Fruit fly (Drosophila melanogaster): ENCODE results near the gene Ugt36D1.
A peak's percentile ranks its signal among the peaks of the same experiment; 100 is the strongest.

The Ugt36D1 gene

DNA sequence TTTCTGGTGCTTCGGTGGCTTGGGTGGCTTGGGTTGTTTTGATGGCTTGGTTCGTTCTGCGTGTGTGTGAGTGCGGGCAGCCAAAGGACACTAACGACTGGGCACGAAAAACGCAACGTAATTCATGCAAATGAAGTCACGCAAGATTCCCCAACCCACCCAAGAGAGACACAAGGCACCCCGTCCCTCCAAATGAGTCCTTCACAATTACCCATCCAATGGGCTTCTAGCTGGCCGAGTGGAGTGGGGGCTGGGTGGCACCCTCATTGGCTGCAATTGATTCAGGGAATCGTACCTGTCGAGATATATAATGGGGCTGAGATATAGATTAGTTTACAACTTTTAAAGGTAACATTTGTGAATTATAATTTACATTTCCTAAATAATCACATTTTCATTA lies 30.1 kb upstream of the Ugt36D1 start:
- TF ChIP-seq CG32121 (GFP tag; IDR thresholded peaks at IDR 0.05) (no peak), D1 (tag; optimal IDR thresholded peaks at IDR 0.05) (no peak), CG13204 (GFP tag; optimal IDR thresholded peaks at IDR 0.05) (no peak), CG4496 (GFP tag; IDR thresholded peaks at IDR 0.05) (no peak), CG15710 (tag; optimal IDR thresholded peaks at IDR 0.05) (no peak), rn (GFP tag; IDR thresholded peaks at IDR 0.05) (no peak), Pif1B (GFP tag; optimal IDR thresholded peaks at IDR 0.05) (no peak), gl (tag; optimal IDR thresholded peaks at IDR 0.05) (no peak), CG17806 (tag; optimal IDR thresholded peaks at IDR 0.05) (no peak), EcR (GFP tag; optimal IDR thresholded peaks at IDR 0.05) (no peak), CG10348 (GFP tag; IDR thresholded peaks at IDR 0.05) (no peak), CG9948 (tag; optimal IDR thresholded peaks at IDR 0.05) (no peak), Ets98B (GFP tag; IDR thresholded peaks at IDR 0.05) (no peak), CG14655 (GFP tag; optimal IDR thresholded peaks at IDR 0.05) (no peak), CG12605 (GFP tag; IDR thresholded peaks at IDR 0.05) (no peak), Pif1A (GFP tag; optimal IDR thresholded peaks at IDR 0.05) (no peak), fd96Ca (GFP tag; IDR thresholded peaks at IDR 0.05) (no peak)

- TF ChIP-seq CG34367 (tag; optimal IDR thresholded peaks at IDR 0.05), result no peak
- peak; percentile 32; the same call in 1 of the 3 replicates for TF ChIP-seq fd96Ca (GFP tag; IDR thresholded peaks at IDR 0.05)
- TF ChIP-seq Ets98B (GFP tag; IDR thresholded peaks at IDR 0.05), result no peak
- TF ChIP-seq Snoo (tag; optimal IDR thresholded peaks at IDR 0.05), result no peak
- no peak for TF ChIP-seq CG8159 (tag; optimal IDR thresholded peaks at IDR 0.05)
- no peak for TF ChIP-seq CG8301 (tag; optimal IDR thresholded peaks at IDR 0.05)
- TF ChIP-seq rn (GFP tag; IDR thresholded peaks at IDR 0.05), result no peak
- no peak for TF ChIP-seq CG9948 (tag; optimal IDR thresholded peaks at IDR 0.05)
- TF ChIP-seq gl (tag; optimal IDR thresholded peaks at IDR 0.05), result no peak
- TF ChIP-seq CG4496 (GFP tag; IDR thresholded peaks at IDR 0.05), result 0 out of 3 replicates have a peak, but pooled peaks have one; percentile 26
Measured at dm6 chr2L:18795917-18796402, 27.4 kb upstream of the Ugt36D1 start.

- TF ChIP-seq CG4496 (GFP tag; IDR thresholded peaks at IDR 0.05) (peak; percentile 21; the same call in 1 of the 3 replicates), CG14655 (GFP tag; optimal IDR thresholded peaks at IDR 0.05) (no peak)
Measured at dm6 chr2L:18796446-18796845, 26.9 kb upstream of the Ugt36D1 start.

DNA sequence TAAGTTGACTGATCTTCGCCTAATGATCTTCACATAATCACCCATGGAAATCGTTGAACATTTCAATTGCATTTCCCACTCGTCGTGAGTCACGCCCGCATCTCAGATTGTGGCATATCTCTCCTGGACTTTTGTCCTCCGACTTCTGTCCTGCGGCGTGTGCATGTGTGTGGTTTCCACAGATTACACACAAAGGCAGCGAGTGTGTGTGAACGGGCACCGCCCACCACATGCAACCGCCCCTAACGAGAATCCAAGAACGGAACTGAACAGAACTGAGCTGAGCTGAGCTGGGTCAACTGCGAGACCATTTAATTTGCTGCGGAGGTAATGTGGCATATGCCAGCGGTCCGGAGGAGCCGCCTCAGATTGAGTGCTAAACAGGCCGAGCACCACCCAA lies 21.6 kb upstream of the Ugt36D1 start:
- TF ChIP-seq CG14655 (GFP tag; optimal IDR thresholded peaks at IDR 0.05) (no peak), CG15710 (tag; optimal IDR thresholded peaks at IDR 0.05) (no peak)

dm6 chr2L:18805247-18805636 lies 18.1 kb upstream of the Ugt36D1 start, which contains the start of gene CG43814:
Gene CG43814, minus strand, starts transcription at chr2L:18805347.
- TF ChIP-seq CG34367 (tag; optimal IDR thresholded peaks at IDR 0.05), result no peak
- TF ChIP-seq Ets98B (GFP tag; IDR thresholded peaks at IDR 0.05), result no peak
- TF ChIP-seq CG13204 (GFP tag; optimal IDR thresholded peaks at IDR 0.05), result no peak
- TF ChIP-seq Pif1B (GFP tag; optimal IDR thresholded peaks at IDR 0.05), result no peak
- TF ChIP-seq fd96Ca (GFP tag; IDR thresholded peaks at IDR 0.05), result no peak
- TF ChIP-seq CG4496 (GFP tag; IDR thresholded peaks at IDR 0.05), result no peak
- TF ChIP-seq CG10348 (GFP tag; IDR thresholded peaks at IDR 0.05), result no peak
- TF ChIP-seq CG15710 (tag; optimal IDR thresholded peaks at IDR 0.05), result no peak
- TF ChIP-seq CG8301 (tag; optimal IDR thresholded peaks at IDR 0.05), result no peak
- no peak for TF ChIP-seq CG17806 (tag; optimal IDR thresholded peaks at IDR 0.05)

DNA sequence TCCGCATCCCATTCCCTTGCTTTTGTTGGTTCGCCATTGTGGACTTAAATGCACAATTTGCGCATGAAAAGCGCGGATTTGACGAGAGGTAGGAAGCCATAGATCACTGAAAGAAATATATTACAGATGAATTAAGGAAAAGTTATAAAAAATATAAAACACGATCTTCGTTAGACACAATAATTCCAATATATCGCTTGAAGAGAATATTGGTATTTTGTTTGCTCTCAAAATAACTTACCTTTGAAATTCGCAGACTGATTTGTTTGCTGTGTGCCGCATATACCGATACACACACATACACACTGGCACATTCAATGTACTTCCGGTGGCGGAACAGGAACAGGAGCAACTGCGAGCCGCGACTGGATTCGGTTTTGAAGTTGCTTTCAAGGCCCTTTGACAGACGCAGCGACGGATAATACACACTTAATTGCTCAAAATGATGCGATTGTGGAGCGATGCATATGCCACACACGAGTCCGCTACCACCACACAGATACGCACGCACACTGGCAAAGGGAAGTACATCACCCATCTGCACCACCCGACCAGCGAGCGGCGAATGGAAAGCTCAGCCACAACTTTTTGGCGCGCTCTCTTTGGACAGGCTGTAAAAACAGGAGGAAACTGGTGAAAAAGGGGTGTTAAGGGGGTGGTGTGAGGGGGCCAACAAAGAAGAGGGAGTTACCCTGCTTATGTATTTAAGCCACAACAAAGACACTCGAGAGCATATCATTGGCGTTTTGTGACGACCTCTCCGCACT lies 17.5 kb upstream of the Ugt36D1 start:
- no peak for TF ChIP-seq CG32121 (GFP tag; IDR thresholded peaks at IDR 0.05)
- peak; percentile 31 for TF ChIP-seq CG15710 (tag; optimal IDR thresholded peaks at IDR 0.05)
- no peak for TF ChIP-seq CG14655 (GFP tag; optimal IDR thresholded peaks at IDR 0.05)
- TF ChIP-seq CG13204 (GFP tag; optimal IDR thresholded peaks at IDR 0.05), result no peak
- TF ChIP-seq Snoo (tag; optimal IDR thresholded peaks at IDR 0.05), result peak; percentile 19
- no peak for TF ChIP-seq CG10348 (GFP tag; IDR thresholded peaks at IDR 0.05)
- TF ChIP-seq CG4496 (GFP tag; IDR thresholded peaks at IDR 0.05), result no peak
- no peak for TF ChIP-seq D1 (tag; optimal IDR thresholded peaks at IDR 0.05)
- no peak for TF ChIP-seq Pif1A (GFP tag; optimal IDR thresholded peaks at IDR 0.05)
- TF ChIP-seq CG17806 (tag; optimal IDR thresholded peaks at IDR 0.05), result no peak
- no peak for TF ChIP-seq CG8301 (tag; optimal IDR thresholded peaks at IDR 0.05)
- TF ChIP-seq EcR (GFP tag; optimal IDR thresholded peaks at IDR 0.05), result no peak
- TF ChIP-seq rn (GFP tag; IDR thresholded peaks at IDR 0.05), result no peak
- TF ChIP-seq CG8159 (tag; optimal IDR thresholded peaks at IDR 0.05), result peak; percentile 44
- TF ChIP-seq CG34367 (tag; optimal IDR thresholded peaks at IDR 0.05), result no peak
- no peak for TF ChIP-seq fd96Ca (GFP tag; IDR thresholded peaks at IDR 0.05)
- no peak for TF ChIP-seq CG12605 (GFP tag; IDR thresholded peaks at IDR 0.05)
- peak; percentile 10 for TF ChIP-seq CG9948 (tag; optimal IDR thresholded peaks at IDR 0.05)
- no peak for TF ChIP-seq Pif1B (GFP tag; optimal IDR thresholded peaks at IDR 0.05)
- TF ChIP-seq Ets98B (GFP tag; IDR thresholded peaks at IDR 0.05), result no peak

Data from whole organism, pupa.